Fruit fly (Drosophila melanogaster) whole organism, embryonic: ENCODE data around the gene Top3alpha.

Experiments
- Abd-B ChIP-seq: fragments of 200-800 bp; sonication (Bioruptor generic); optimal IDR thresholded peaks from 2 replicates; lab custom pipeline; 2018; ENCODE audit warnings: missing biosample characterization, mild to moderate bottlenecking, missing genetic modification characterization, moderate library complexity
- CG11560 ChIP-seq: fragments of 200-800 bp; sonication (Bioruptor generic); IDR thresholded peaks from 3 replicates; pipeline ENCODE4 v1.3.6; 2022; ENCODE audit warnings: missing biosample characterization, missing genetic modification characterization
- CG11695 ChIP-seq: fragments of 200-800 bp; sonication (Bioruptor generic); IDR thresholded peaks from 3 replicates; pipeline ENCODE4 v1.3.6; 2022; ENCODE audit warnings: missing biosample characterization, missing genetic modification characterization
- CG17829 ChIP-seq: fragments of 200-800 bp; optimal IDR thresholded peaks from 2 replicates; lab custom pipeline; 2019; ENCODE audit warnings: missing biosample characterization, mild to moderate bottlenecking, missing genetic modification characterization, moderate library complexity
- CG2712 ChIP-seq: fragments of 200-800 bp; optimal IDR thresholded peaks from 3 replicates; lab custom pipeline; 2019; ENCODE audit warnings: missing biosample characterization, mild to moderate bottlenecking, missing genetic modification characterization, moderate library complexity
- CG3065 ChIP-seq: fragments of 200-800 bp; sonication (Bioruptor generic); optimal IDR thresholded peaks from 2 replicates; lab custom pipeline; 2016; ENCODE audit warnings: missing biosample characterization, missing genetic modification characterization
- CG31224 ChIP-seq: fragments of 200-800 bp; sonication (Bioruptor generic); IDR thresholded peaks from 2 replicates; pipeline ENCODE4 v1.3.6; 2022; ENCODE audit warnings: missing biosample characterization, missing genetic modification characterization
- CG6272 ChIP-seq: fragments of 200-800 bp; sonication (Bioruptor generic); IDR thresholded peaks from 2 replicates; pipeline ENCODE4 v1.3.6; 2022; ENCODE audit warnings: missing biosample characterization, missing genetic modification characterization
- CG7271 ChIP-seq: fragments of 200-800 bp; sonication (Bioruptor generic); optimal IDR thresholded peaks from 2 replicates; lab custom pipeline; 2018; ENCODE audit warnings: missing biosample characterization, mild to moderate bottlenecking, missing genetic modification characterization, moderate library complexity
- CG7357 ChIP-seq: fragments of 200-800 bp; sonication (Bioruptor generic); IDR thresholded peaks from 3 replicates; pipeline ENCODE4 v1.3.6; 2022; ENCODE audit warnings: missing biosample characterization, missing genetic modification characterization
- CG9817 ChIP-seq: fragments of 200-800 bp; sonication (Bioruptor generic); optimal IDR thresholded peaks from 2 replicates; lab custom pipeline; 2018; ENCODE audit warnings: missing biosample characterization, mild to moderate bottlenecking, missing genetic modification characterization, moderate library complexity
- D ChIP-seq, 2 experiments: fragments of 200-800 bp in 1 of 2; fragments of >200 bp in 1 of 2; sonication (Bioruptor generic) in 1 of 2; optimal IDR thresholded peaks; 2 replicates in 1 of 2; 3 replicates in 1 of 2; lab custom pipeline; 2017; ENCODE audit warnings: mild to moderate bottlenecking in 1 of 2, missing biosample characterization in 1 of 2, missing genetic modification characterization in 1 of 2, missing genetic modification reagents in 1 of 2
- Dp ChIP-seq: fragments of 200-800 bp; sonication (Bioruptor generic); optimal IDR thresholded peaks from 2 replicates; lab custom pipeline; 2018; ENCODE audit warnings: missing biosample characterization, mild to moderate bottlenecking, missing genetic modification characterization, moderate library complexity
- H15 ChIP-seq: fragments of 200-800 bp; sonication (Bioruptor generic); IDR thresholded peaks from 3 replicates; pipeline ENCODE4 v1.3.6; 2022; ENCODE audit warnings: missing biosample characterization, missing genetic modification characterization
- H2.0 ChIP-seq: fragments of 200-800 bp; sonication (Bioruptor generic); IDR thresholded peaks from 2 replicates; pipeline ENCODE4 v1.3.6; 2022; ENCODE audit warnings: missing biosample characterization, missing genetic modification characterization
- HLH3B ChIP-seq: fragments of 200-800 bp; sonication (Bioruptor generic); IDR thresholded peaks from 2 replicates; pipeline ENCODE4 v1.3.6; 2022; ENCODE audit warnings: missing biosample characterization, missing genetic modification characterization
- Hmx ChIP-seq: fragments of 200-800 bp; sonication (Bioruptor generic); optimal IDR thresholded peaks from 2 replicates; lab custom pipeline; 2016; ENCODE audit warnings: missing biosample characterization, missing genetic modification characterization
- MESR4 ChIP-seq: fragments of 200-800 bp; sonication (Bioruptor generic); optimal IDR thresholded peaks from 2 replicates; lab custom pipeline; 2018; ENCODE audit warnings: missing biosample characterization, mild to moderate bottlenecking, missing genetic modification characterization, moderate library complexity
- MTF-1 ChIP-seq: fragments of 200-800 bp; sonication (Bioruptor generic); optimal IDR thresholded peaks from 2 replicates; lab custom pipeline; 2018; ENCODE audit warnings: missing biosample characterization, mild to moderate bottlenecking, missing genetic modification characterization, borderline replicate concordance
- NC2α ChIP-seq: fragments of 200-800 bp; sonication (Bioruptor generic); optimal IDR thresholded peaks from 2 replicates; lab custom pipeline; 2016; ENCODE audit warnings: missing biosample characterization, missing genetic modification characterization
- Ravus ChIP-seq: fragments of 200-800 bp; sonication (Bioruptor generic); IDR thresholded peaks from 2 replicates; pipeline ENCODE4 v1.3.6; 2022; ENCODE audit warnings: missing biosample characterization, missing genetic modification characterization
- Usf ChIP-seq: fragments of 200-800 bp; sonication (Bioruptor generic); optimal IDR thresholded peaks from 2 replicates; lab custom pipeline; 2017; ENCODE audit warnings: missing genotype, missing biosample characterization, missing genetic modification characterization
- Xrp1 ChIP-seq: fragments of 200-800 bp; sonication (Bioruptor generic); IDR thresholded peaks from 2 replicates; pipeline ENCODE4 v1.3.6; 2022; ENCODE audit warnings: missing biosample characterization, missing genetic modification characterization
- ase ChIP-seq: fragments of 200-800 bp; sonication (Bioruptor generic); IDR thresholded peaks from 3 replicates; pipeline ENCODE4 v1.3.6; 2022; ENCODE audit warnings: missing biosample characterization, missing genetic modification characterization
- ash1 ChIP-seq: fragments of 200-800 bp; sonication (Bioruptor generic); optimal IDR thresholded peaks from 2 replicates; lab custom pipeline; 2018; ENCODE audit warnings: missing biosample characterization, mild to moderate bottlenecking, missing genetic modification characterization
- az2 ChIP-seq: fragments of 200-800 bp; sonication (Bioruptor generic); optimal IDR thresholded peaks from 3 replicates; lab custom pipeline; 2016; ENCODE audit warnings: missing biosample characterization, missing genetic modification characterization
- cad ChIP-seq: fragments of >200 bp; optimal IDR thresholded peaks from 2 replicates; lab custom pipeline; 2017; ENCODE audit warnings: missing biosample characterization, missing genetic modification characterization
- cas ChIP-seq: fragments of 200-800 bp; sonication (Bioruptor generic); IDR thresholded peaks from 2 replicates; pipeline ENCODE4 v1.3.6; 2022; ENCODE audit warnings: missing biosample characterization, missing genetic modification characterization
- disco-r ChIP-seq: fragments of 200-800 bp; sonication (Bioruptor generic); optimal IDR thresholded peaks from 2 replicates; lab custom pipeline; 2016; ENCODE audit warnings: missing biosample characterization, missing genetic modification characterization
- dm ChIP-seq: fragments of 200-800 bp; sonication (Bioruptor generic); optimal IDR thresholded peaks from 3 replicates; lab custom pipeline; 2016; ENCODE audit warnings: missing biosample characterization, missing genetic modification characterization
- ems ChIP-seq: fragments of 200-800 bp; sonication (Bioruptor generic); optimal IDR thresholded peaks from 3 replicates; lab custom pipeline; 2016; ENCODE audit warnings: missing biosample characterization, missing genetic modification characterization
- fu2 ChIP-seq: fragments of 200-800 bp; sonication (Bioruptor generic); optimal IDR thresholded peaks from 2 replicates; lab custom pipeline; 2016; ENCODE audit warnings: missing biosample characterization, missing genetic modification characterization
- gsb ChIP-seq: fragments of 200-800 bp; sonication (Bioruptor generic); IDR thresholded peaks from 2 replicates; pipeline ENCODE4 v1.3.6; 2022; ENCODE audit warnings: missing biosample characterization, missing genetic modification characterization
- kay ChIP-seq: fragments of 200-800 bp; sonication (Bioruptor generic); optimal IDR thresholded peaks from 2 replicates; lab custom pipeline; 2016; ENCODE audit warnings: missing biosample characterization, missing genetic modification characterization
- ken ChIP-seq: fragments of 200-800 bp; sonication (Bioruptor generic); IDR thresholded peaks from 3 replicates; pipeline ENCODE4 v1.3.6; 2022; ENCODE audit warnings: missing biosample characterization, missing genetic modification characterization
- lab ChIP-seq: fragments of 200-800 bp; sonication (Bioruptor generic); optimal IDR thresholded peaks from 3 replicates; lab custom pipeline; 2017; ENCODE audit warnings: missing biosample characterization, missing genetic modification characterization, mild to moderate bottlenecking, moderate library complexity, missing genetic modification reagents
- nau ChIP-seq: fragments of 200-800 bp; sonication (Bioruptor generic); optimal IDR thresholded peaks from 3 replicates; lab custom pipeline; 2017; ENCODE audit warnings: missing biosample characterization, mild to moderate bottlenecking, missing genetic modification characterization, missing genetic modification reagents
- otp ChIP-seq: fragments of 200-800 bp; sonication (Bioruptor generic); IDR thresholded peaks from 3 replicates; pipeline ENCODE4, ENCODE4 v1.3.6; 2022; ENCODE audit warnings: missing biosample characterization, missing genetic modification characterization
- pan ChIP-seq, 4 experiments: fragments of >200 bp in 3 of 4; fragments of 200-800 bp in 1 of 4; sonication (Bioruptor generic) in 1 of 4; optimal IDR thresholded peaks in 3 of 4; IDR thresholded peaks in 1 of 4; 2 replicates each; pipeline versions ENCODE4 v1.3.6 to Lab custom; 2017 to 2022; ENCODE audit warnings: missing biosample characterization in 2 of 4, missing genetic modification characterization in 2 of 4, mixed read lengths in 1 of 4
- pb ChIP-seq: fragments of 200-800 bp; sonication (Bioruptor generic); optimal IDR thresholded peaks from 3 replicates; lab custom pipeline; 2016; ENCODE audit warnings: missing biosample characterization, missing genetic modification characterization
- peb ChIP-seq: fragments of 200-800 bp; sonication (Bioruptor generic); IDR thresholded peaks from 2 replicates; pipeline ENCODE4 v1.3.6; 2022; ENCODE audit warnings: missing biosample characterization, missing genetic modification characterization
- pho ChIP-seq: fragments of 200-800 bp; sonication (Bioruptor generic); optimal IDR thresholded peaks from 2 replicates; lab custom pipeline; 2016; ENCODE audit warnings: missing biosample characterization, missing genetic modification characterization
- ro ChIP-seq: fragments of 200-800 bp; sonication (Bioruptor generic); IDR thresholded peaks from 2 replicates; pipeline ENCODE4 v1.3.6; 2022; ENCODE audit warnings: missing biosample characterization, missing genetic modification characterization
- sc ChIP-seq, 3 experiments: fragments of >200 bp in 2 of 3; fragments of 200-800 bp in 1 of 3; sonication (Bioruptor generic) in 1 of 3; optimal IDR thresholded peaks; 2 replicates in 2 of 3; 3 replicates in 1 of 3; lab custom pipeline; 2017; ENCODE audit warnings: mild to moderate bottlenecking in 1 of 3, missing biosample characterization in 1 of 3, missing genetic modification characterization in 1 of 3, missing genetic modification reagents in 1 of 3
- sisA ChIP-seq: fragments of 200-800 bp; sonication (Bioruptor generic); IDR thresholded peaks from 2 replicates; pipeline ENCODE4 v1.3.6; 2022; ENCODE audit warnings: missing biosample characterization, missing genetic modification characterization
- slou ChIP-seq: fragments of 200-800 bp; sonication (Bioruptor generic); optimal IDR thresholded peaks from 3 replicates; lab custom pipeline; 2016; ENCODE audit warnings: missing biosample characterization, missing genetic modification characterization
- ssp ChIP-seq: fragments of 200-800 bp; sonication (Bioruptor generic); IDR thresholded peaks from 2 replicates; pipeline ENCODE4 v1.3.6; 2022; ENCODE audit warnings: missing biosample characterization, missing genetic modification characterization
- tio ChIP-seq: fragments of 200-800 bp; sonication (Bioruptor generic); optimal IDR thresholded peaks from 2 replicates; lab custom pipeline; 2017; ENCODE audit warnings: missing biosample characterization, missing genetic modification characterization, inconsistent platforms
- tup ChIP-seq: fragments of 200-800 bp; sonication (Bioruptor generic); optimal IDR thresholded peaks from 2 replicates; lab custom pipeline; 2016; ENCODE audit warnings: missing biosample characterization, mild to moderate bottlenecking, missing genetic modification characterization, moderate library complexity
- unpg ChIP-seq: fragments of 200-800 bp; sonication (Bioruptor generic); optimal IDR thresholded peaks from 3 replicates; lab custom pipeline; 2018; ENCODE audit warnings: missing biosample characterization, mild to moderate bottlenecking, missing genetic modification characterization, moderate library complexity

Gene Top3alpha

dm6 chr2L:19528308-19528707 lies 30.3 kb downstream of the Top3alpha start (continued):
- no peak for TF ChIP-seq cad (GFP tag; lab: Kevin White, UChicago)
- peak; percentile 98 for TF ChIP-seq pho (GFP tag; lab: Kevin White, UChicago)
- peak; percentile 87 for TF ChIP-seq CG17829 (tag; lab: Kevin White, UChicago)
- no peak for TF ChIP-seq tio
- peak; percentile 97 for TF ChIP-seq CG11695 (GFP tag; lab: Robert Waterston, UW)
- peak; percentile 97 for TF ChIP-seq gsb
- peak; percentile 92 for TF ChIP-seq Xrp1 (GFP tag; lab: Robert Waterston, UW)
- TF ChIP-seq NC2α, result peak; percentile 76
- peak; percentile 5 for TF ChIP-seq Dp
- peak; percentile 91 for TF ChIP-seq ash1
- no peak for TF ChIP-seq sc (optimal IDR thresholded peaks at IDR 0.05; lab: Kevin White, UChicago)
- peak; percentile 45 for TF ChIP-seq sc (GFP tag; optimal IDR thresholded peaks at IDR 0.05; lab: Kevin White, UChicago)
- peak; percentile 94 for TF ChIP-seq disco-r
- peak; percentile 89 for TF ChIP-seq tup (GFP tag; lab: Kevin White, UChicago)
- peak; percentile 89 for TF ChIP-seq slou (GFP tag; lab: Kevin White, UChicago)
- TF ChIP-seq D (optimal IDR thresholded peaks at IDR 0.05; lab: Kevin White, UChicago), result no peak
- TF ChIP-seq D (GFP tag; optimal IDR thresholded peaks at IDR 0.05; lab: Kevin White, UChicago), result peak; percentile 57
- peak; percentile 82 for TF ChIP-seq pb
- peak; percentile 88 for TF ChIP-seq CG7357 (GFP tag; lab: Robert Waterston, UW)
- peak; percentile 95 for TF ChIP-seq CG9817 (tag; lab: Kevin White, UChicago)
- peak; percentile 51 for TF ChIP-seq MESR4 (GFP tag; lab: Kevin White, UChicago)
- peak; percentile 85 for TF ChIP-seq dm
- peak; percentile 94 for TF ChIP-seq CG31224 (GFP tag; lab: Robert Waterston, UW)
- no peak for TF ChIP-seq nau
- TF ChIP-seq CG6272 (GFP tag; lab: Robert Waterston, UW), result peak; percentile 92
- TF ChIP-seq peb (GFP tag; lab: Robert Waterston, UW), result peak; percentile 77
- peak; percentile 94 for TF ChIP-seq Usf (GFP tag; lab: Kevin White, UChicago)
- TF ChIP-seq MTF-1, result peak; percentile 80
- TF ChIP-seq fu2, result peak; percentile 95
- peak; percentile 90 for TF ChIP-seq Hmx (GFP tag; lab: Kevin White, UChicago)
- TF ChIP-seq HLH3B (GFP tag; lab: Robert Waterston, UW), result peak; percentile 95
- TF ChIP-seq ems (GFP tag; lab: Kevin White, UChicago), result peak; percentile 96
- peak; percentile 94 for TF ChIP-seq kay (GFP tag; lab: Kevin White, UChicago)
- no peak for TF ChIP-seq pan (optimal IDR thresholded peaks at IDR 0.05; lab: Kevin White, UChicago)
- TF ChIP-seq pan (GFP tag; optimal IDR thresholded peaks at IDR 0.05 in 1 of 2, IDR thresholded peaks at IDR 0.05 in 1 of 2), result peak in 1 of 2 experiments; percentile 98
- TF ChIP-seq lab (GFP tag; lab: Kevin White, UChicago), result peak; percentile 99
- TF ChIP-seq ssp (GFP tag; lab: Robert Waterston, UW), result peak; percentile 83
- peak; percentile 81 for TF ChIP-seq ro (GFP tag; lab: Robert Waterston, UW)
- TF ChIP-seq H15 (GFP tag; lab: Robert Waterston, UW), result peak; percentile 93
- TF ChIP-seq CG3065, result peak; percentile 74
- peak; percentile 88 for TF ChIP-seq az2 (GFP tag; lab: Kevin White, UChicago)
- peak; percentile 91 for TF ChIP-seq CG2712 (tag; lab: Kevin White, UChicago)
- peak; percentile 92 for TF ChIP-seq otp (GFP tag; lab: Robert Waterston, UW)
- TF ChIP-seq ase, result peak; percentile 93
- peak; percentile 90 for TF ChIP-seq ken (GFP tag; lab: Robert Waterston, UW)
- TF ChIP-seq CG11560, result peak; percentile 88
- TF ChIP-seq Abd-B (GFP tag; lab: Kevin White, UChicago), result peak; percentile 85
- TF ChIP-seq Ravus, result peak; percentile 88
- TF ChIP-seq cas (GFP tag; lab: Robert Waterston, UW), result peak; percentile 97
- TF ChIP-seq CG7271, result peak; percentile 49
- peak; percentile 96 for TF ChIP-seq H2.0
- peak; percentile 91 for TF ChIP-seq sisA (GFP tag; lab: Robert Waterston, UW)
- TF ChIP-seq unpg (GFP tag; lab: Kevin White, UChicago), result peak; percentile 97
